Worm (Caenorhabditis elegans): ENCODE data around the gene F20A1.4.

Gene F20A1.4

DNA sequence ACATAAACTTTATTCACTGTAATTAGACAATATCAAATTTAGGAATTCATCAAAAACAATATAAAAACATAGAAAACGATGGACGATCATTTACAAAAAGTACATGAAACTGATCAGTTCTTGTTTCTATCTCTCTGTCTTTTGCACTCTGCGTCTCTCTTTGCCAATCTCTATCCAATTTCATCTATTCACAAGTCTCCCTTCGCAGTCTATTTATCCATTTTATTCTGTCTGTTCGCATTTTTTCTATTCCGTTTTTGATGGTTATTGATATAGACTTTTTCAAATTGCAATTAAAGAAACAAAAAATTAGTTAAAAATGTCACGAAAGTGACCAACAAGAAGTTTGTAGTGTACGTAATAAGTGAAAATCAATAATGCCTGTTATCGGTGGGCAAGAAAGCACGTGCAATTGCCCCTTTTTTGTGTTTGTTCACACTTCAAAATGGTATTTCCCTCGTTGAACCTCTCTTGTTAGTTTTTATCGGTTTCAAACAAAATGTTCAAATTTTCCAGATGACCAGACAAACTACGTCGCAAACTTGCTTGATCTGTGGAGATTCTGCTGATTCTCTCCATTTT lies 23.3 kb downstream of the F20A1.4 start, which contains the start of gene nhr-42 (continued):
- TF ChIP-seq fkh-4 (tag; optimal IDR thresholded peaks at IDR 0.05; ENCODE audit: borderline replicate concordance) (no peak), lir-3 (tag; optimal IDR thresholded peaks at IDR 0.05; ENCODE audit: poor library complexity) (no peak), F16B12.6 (tag; optimal IDR thresholded peaks at IDR 0.05) (no peak), unc-30 (tag; optimal IDR thresholded peaks at IDR 0.05) (no peak), dpl-1 (GFP tag; optimal IDR thresholded peaks at IDR 0.05) (no peak), irx-1 (tag; optimal IDR thresholded peaks at IDR 0.05) (peak; percentile 8), zag-1 (tag; optimal IDR thresholded peaks at IDR 0.05) (no peak), aha-1 (tag; optimal IDR thresholded peaks at IDR 0.05) (no peak), unc-130 (tag; optimal IDR thresholded peaks at IDR 0.05) (no peak), efl-3 (GFP tag; optimal IDR thresholded peaks at IDR 0.05) (no peak), mef-2 (tag; optimal IDR thresholded peaks at IDR 0.05) (no peak), ceh-82 (tag; optimal IDR thresholded peaks at IDR 0.05) (no peak), jun-1 (tag; optimal IDR thresholded peaks at IDR 0.05) (no peak), nhr-20 (tag; optimal IDR thresholded peaks at IDR 0.05) (peak; percentile 68), nhr-237 (tag; optimal IDR thresholded peaks at IDR 0.05) (peak; percentile 17), blmp-1 (tag; optimal IDR thresholded peaks at IDR 0.05) (peak; percentile 41), egl-13 (tag; optimal IDR thresholded peaks at IDR 0.05) (no peak), pax-3 (tag; optimal IDR thresholded peaks at IDR 0.05) (no peak), efl-1 (optimal IDR thresholded peaks at IDR 0.05) (peak; percentile 2 to 3), efl-1 (GFP tag; optimal IDR thresholded peaks at IDR 0.05 in 1 of 2) (peak; percentile 1 to 77), ceh-90 (tag; optimal IDR thresholded peaks at IDR 0.05) (no peak), skn-1 (tag; optimal IDR thresholded peaks at IDR 0.05) (peak; percentile 2), hpl-2 (GFP tag; optimal IDR thresholded peaks at IDR 0.05) (no peak), ces-1 (GFP tag; optimal IDR thresholded peaks at IDR 0.05) (no peak), tbx-2 (tag; optimal IDR thresholded peaks at IDR 0.05) (peak; percentile 62), xbp-1 (tag; optimal IDR thresholded peaks at IDR 0.05) (no peak), nhr-85 (tag) (peak; percentile 84), nhr-28 (tag; optimal IDR thresholded peaks at IDR 0.05) (no peak), aly-2 (tag; optimal IDR thresholded peaks at IDR 0.05) (no peak), lin-14 (GFP tag; optimal IDR thresholded peaks at IDR 0.05) (peak; percentile 68), egl-27 (tag; optimal IDR thresholded peaks at IDR 0.05) (no peak), zip-4 (GFP tag; optimal IDR thresholded peaks at IDR 0.05) (no peak), mep-1 (tag; optimal IDR thresholded peaks at IDR 0.05) (peak; percentile 22), nhr-84 (tag; optimal IDR thresholded peaks at IDR 0.05) (no peak), unc-86 (tag; optimal IDR thresholded peaks at IDR 0.05) (no peak), pag-3 (tag; optimal IDR thresholded peaks at IDR 0.05; ENCODE audit: borderline replicate concordance, insufficient read depth) (no peak), ztf-11 (tag; optimal IDR thresholded peaks at IDR 0.05) (no peak), ztf-4 (tag; optimal IDR thresholded peaks at IDR 0.05) (no peak), nhr-71 (tag; optimal IDR thresholded peaks at IDR 0.05) (peak; percentile 50), sup-37 (GFP tag; optimal IDR thresholded peaks at IDR 0.05) (no peak), tlp-1 (tag; optimal IDR thresholded peaks at IDR 0.05) (no peak), rnt-1 (tag; optimal IDR thresholded peaks at IDR 0.05) (no peak), hlh-4 (tag; optimal IDR thresholded peaks at IDR 0.05) (no peak), unc-98 (GFP tag; IDR thresholded peaks at IDR 0.05) (no peak), nhr-77 (tag; optimal IDR thresholded peaks at IDR 0.05) (no peak), alr-1 (tag; optimal IDR thresholded peaks at IDR 0.05; ENCODE audit: borderline replicate concordance) (no peak), mdl-1 (tag; optimal IDR thresholded peaks at IDR 0.05) (peak in 1 of 2 experiments; percentile 58), snpc-4 (tag; optimal IDR thresholded peaks at IDR 0.05) (no peak), fos-1 (tag; optimal IDR thresholded peaks at IDR 0.05) (no peak), nhr-19 (GFP tag; conservative IDR thresholded peaks at IDR 0.05) (peak; percentile 29; the same call in 1 of the 2 replicates), ets-5 (GFP tag; IDR thresholded peaks at IDR 0.05) (no peak), lin-39 (tag; optimal IDR thresholded peaks at IDR 0.05) (no peak), lin-13 (GFP tag; optimal IDR thresholded peaks at IDR 0.05) (no peak)

Measured in whole organism, L1 larva.